Fruit fly (Drosophila melanogaster): Measurements from ENCODE around the gene RabGGTb.

Gene RabGGTb

DNA sequence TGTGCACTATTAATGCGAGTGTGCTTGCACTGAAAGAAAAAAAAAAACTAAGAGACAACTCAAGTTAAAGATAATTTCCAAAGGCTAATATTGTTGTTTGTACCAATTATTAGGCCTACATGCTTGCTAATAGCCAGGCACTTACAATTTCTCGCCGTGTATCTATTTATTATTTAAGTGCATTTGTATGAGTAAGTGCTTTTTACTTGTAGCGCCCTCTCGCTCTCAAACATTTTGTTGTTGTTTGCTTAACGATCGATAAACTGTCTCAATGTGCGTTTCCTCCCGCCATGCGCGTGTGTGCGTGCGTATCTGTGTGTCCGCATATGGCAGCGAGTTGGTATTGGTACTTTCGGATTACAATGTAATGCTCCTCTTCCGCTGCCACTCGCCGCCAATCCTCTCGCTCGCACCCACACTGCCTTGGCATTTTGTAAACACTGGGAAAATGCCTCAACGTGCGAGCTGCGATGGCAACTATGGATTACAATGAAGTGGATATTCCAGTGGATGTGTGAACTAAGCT is 18.2 kb downstream of the RabGGTb start (continued):
- TF ChIP-seq Usf (GFP tag; optimal IDR thresholded peaks at IDR 0.05): no peak
- TF ChIP-seq pfk (GFP tag; optimal IDR thresholded peaks at IDR 0.05): no peak
- peak; percentile 76 for TF ChIP-seq Side (GFP tag; optimal IDR thresholded peaks at IDR 0.05)
- TF ChIP-seq insv (GFP tag; optimal IDR thresholded peaks at IDR 0.05): no peak
- TF ChIP-seq CG4707 (GFP tag; optimal IDR thresholded peaks at IDR 0.05): no peak
- TF ChIP-seq sr (GFP tag; IDR thresholded peaks at IDR 0.05): peak; percentile 53; the same call in 1 of the 3 replicates
- TF ChIP-seq CG6854 (GFP tag; optimal IDR thresholded peaks at IDR 0.05): peak; percentile 3
- no peak for TF ChIP-seq cad (GFP tag; optimal IDR thresholded peaks at IDR 0.05)
- TF ChIP-seq E2f2 (GFP tag; IDR thresholded peaks at IDR 0.05): peak; percentile 66
- peak; percentile 57 for TF ChIP-seq CG17568 (GFP tag; optimal IDR thresholded peaks at IDR 0.05)
- no peak for TF ChIP-seq knrl (GFP tag; IDR thresholded peaks at IDR 0.05; ENCODE audit: partially characterized antibody)
- TF ChIP-seq Lhr (GFP tag; optimal IDR thresholded peaks at IDR 0.05): peak; percentile 49
- TF ChIP-seq CG2889 (GFP tag; IDR thresholded peaks at IDR 0.05): peak; percentile 79
- peak; percentile 63 for TF ChIP-seq trh (GFP tag; optimal IDR thresholded peaks at IDR 0.05)
- peak; percentile 86 for TF ChIP-seq CG16863 (GFP tag; optimal IDR thresholded peaks at IDR 0.05)
- peak; percentile 7; the same call in 1 of the 2 replicates for TF ChIP-seq CG8765 (GFP tag; IDR thresholded peaks at IDR 0.05)
- peak; percentile 90 for TF ChIP-seq CG34422 (GFP tag; IDR thresholded peaks at IDR 0.05)
- TF ChIP-seq CTCF (GFP tag; optimal IDR thresholded peaks at IDR 0.05): peak; percentile 25
- peak; percentile 79 for TF ChIP-seq CG16815 (GFP tag; optimal IDR thresholded peaks at IDR 0.05)
- peak; percentile 30 for TF ChIP-seq CG7987 (GFP tag; optimal IDR thresholded peaks at IDR 0.05)
- TF ChIP-seq Hey (tag; optimal IDR thresholded peaks at IDR 0.05): no peak
- TF ChIP-seq her (GFP tag; optimal IDR thresholded peaks at IDR 0.05): peak; percentile 79
- no peak for TF ChIP-seq al (GFP tag; IDR thresholded peaks at IDR 0.05)
- peak; percentile 70 for TF ChIP-seq CG18619 (GFP tag; optimal IDR thresholded peaks at IDR 0.05)
- TF ChIP-seq tup (GFP tag; optimal IDR thresholded peaks at IDR 0.05): peak; percentile 78
- peak; percentile 85 for TF ChIP-seq H15 (GFP tag; IDR thresholded peaks at IDR 0.05)
- peak; percentile 93 for TF ChIP-seq Sox102F (GFP tag; optimal IDR thresholded peaks at IDR 0.05)
- TF ChIP-seq crp (GFP tag; optimal IDR thresholded peaks at IDR 0.05): peak in 1 of 2 experiments; percentile 21
- no peak for TF ChIP-seq tll (GFP tag; optimal IDR thresholded peaks at IDR 0.05)
- TF ChIP-seq emc (GFP tag; optimal IDR thresholded peaks at IDR 0.05): peak; percentile 64
- peak; percentile 61 for TF ChIP-seq CG2875 (GFP tag; optimal IDR thresholded peaks at IDR 0.05)
- peak; percentile 83 for TF ChIP-seq pb (GFP tag; optimal IDR thresholded peaks at IDR 0.05)
- peak; percentile 32 for TF ChIP-seq CG3281 (GFP tag; optimal IDR thresholded peaks at IDR 0.05)
- peak; percentile 77 for TF ChIP-seq HLH54F (GFP tag; optimal IDR thresholded peaks at IDR 0.05)
- TF ChIP-seq ham (GFP tag; IDR thresholded peaks at IDR 0.05): no peak
- TF ChIP-seq CG17802 (tag; optimal IDR thresholded peaks at IDR 0.05): peak; percentile 39
- TF ChIP-seq HLHmδ (GFP tag; optimal IDR thresholded peaks at IDR 0.05): peak; percentile 63
- TF ChIP-seq CG1529 (GFP tag; optimal IDR thresholded peaks at IDR 0.05): peak; percentile 69
- TF ChIP-seq disco-r (GFP tag; optimal IDR thresholded peaks at IDR 0.05): peak; percentile 83
- TF ChIP-seq CG4282 (GFP tag; optimal IDR thresholded peaks at IDR 0.05): no peak
- TF ChIP-seq BtbVII (GFP tag; optimal IDR thresholded peaks at IDR 0.05): peak; percentile 21
- peak; percentile 72 for TF ChIP-seq CG1603 (tag; optimal IDR thresholded peaks at IDR 0.05)
- TF ChIP-seq CG6254 (GFP tag; optimal IDR thresholded peaks at IDR 0.05): peak; percentile 65
- no peak for TF ChIP-seq luna (GFP tag; optimal IDR thresholded peaks at IDR 0.05)
- no peak for TF ChIP-seq CG7928 (GFP tag; optimal IDR thresholded peaks at IDR 0.05)
- TF ChIP-seq HLH3B (GFP tag; IDR thresholded peaks at IDR 0.05): peak; percentile 83
- TF ChIP-seq Vsx1 (GFP tag; optimal IDR thresholded peaks at IDR 0.05): peak; percentile 51
- TF ChIP-seq Bdp1 (GFP tag; optimal IDR thresholded peaks at IDR 0.05): peak; percentile 81
- peak; percentile 88 for TF ChIP-seq kni (GFP tag; optimal IDR thresholded peaks at IDR 0.05)
- TF ChIP-seq Pdp1 (GFP tag; optimal IDR thresholded peaks at IDR 0.05): peak; percentile 86 to 89

All from whole organism, embryonic.